Worm (Caenorhabditis elegans) whole organism, L4/young adult: ENCODE measurements around the gene gakh-1.

Source experiments
- W03F9.2 ChIP-seq: fragments of 150-350 bp; optimal IDR thresholded peaks from 2 replicates; lab custom pipeline; 2014; ENCODE audit warnings: missing biosample characterization, missing genetic modification characterization
- dao-5 ChIP-seq: sonication (generic microtip); optimal IDR thresholded peaks from 2 replicates; lab custom pipeline; 2016; ENCODE audit warnings: missing genotype, missing genetic modification characterization, moderate library complexity, missing compliant biosample characterization
- him-1 ChIP-seq: sonication (generic microtip); optimal IDR thresholded peaks from 2 replicates; lab custom pipeline; 2016; ENCODE audit warnings: missing genotype, missing genetic modification reagents, missing genetic modification characterization, missing compliant biosample characterization

DNA sequence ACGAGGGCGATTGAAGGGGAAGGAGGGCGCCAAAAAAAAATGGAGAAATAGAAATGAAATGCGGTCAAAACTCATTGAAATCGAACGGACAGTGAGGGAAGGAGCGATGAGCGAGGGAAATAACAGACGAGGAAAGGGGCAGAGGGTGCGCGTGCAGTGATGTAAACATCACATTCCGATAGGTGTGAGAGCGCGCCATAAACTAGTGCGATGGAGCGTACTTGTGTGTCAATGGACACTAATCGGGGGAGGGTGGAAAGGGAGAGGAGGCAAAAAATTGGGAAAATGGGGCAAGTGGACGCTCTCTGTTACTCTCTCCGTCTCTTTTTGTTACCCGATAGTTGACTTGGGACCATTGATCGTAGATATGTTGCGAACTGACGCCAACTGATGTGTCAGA lies 18.4 kb upstream of the gakh-1 start:
- TF ChIP-seq him-1 (tag; lab: Kevin White, UChicago) (no peak), W03F9.2 (no peak), dao-5 (tag; lab: Kevin White, UChicago) (no peak)
